Fruit fly (Drosophila melanogaster) whole organism, embryonic: ENCODE results near the gene CG42579.

Experiments used
- Abd-B ChIP-seq: fragments of 200-800 bp; sonication (Bioruptor generic); optimal IDR thresholded peaks from 2 replicates; lab custom pipeline; 2018; ENCODE audit warnings: missing biosample characterization, mild to moderate bottlenecking, missing genetic modification characterization, moderate library complexity
- Awh ChIP-seq: fragments of 200-800 bp; sonication (Bioruptor generic); IDR thresholded peaks from 2 replicates; pipeline ENCODE4, ENCODE4 v1.3.6; 2022; ENCODE audit warnings: missing biosample characterization, missing genetic modification characterization
- Bdp1 ChIP-seq: fragments of 200-800 bp; sonication (Bioruptor generic); optimal IDR thresholded peaks from 3 replicates; lab custom pipeline; 2016; ENCODE audit warnings: missing biosample characterization, missing genetic modification characterization
- Blimp-1 ChIP-seq: fragments of 200-800 bp; sonication (Bioruptor generic); optimal IDR thresholded peaks from 3 replicates; lab custom pipeline; 2018; ENCODE audit warnings: missing biosample characterization, missing genetic modification characterization, mild to moderate bottlenecking, moderate library complexity, missing genetic modification reagents
- CG10366 ChIP-seq: fragments of 200-800 bp; sonication (Bioruptor generic); IDR thresholded peaks from 2 replicates; pipeline ENCODE4 v1.3.6; 2022; ENCODE audit warnings: missing biosample characterization, missing genetic modification characterization
- CG13775 ChIP-seq: fragments of 200-800 bp; sonication (Bioruptor generic); optimal IDR thresholded peaks from 3 replicates; lab custom pipeline; 2017; ENCODE audit warnings: missing biosample characterization, mild to moderate bottlenecking, missing genetic modification characterization
- CG17361 ChIP-seq: fragments of 200-800 bp; sonication (Bioruptor generic); IDR thresholded peaks from 3 replicates; pipeline ENCODE4 v1.3.6; 2022; ENCODE audit warnings: missing biosample characterization, missing genetic modification characterization
- CG17612 ChIP-seq: fragments of 200-800 bp; sonication (Bioruptor generic); IDR thresholded peaks from 2 replicates; pipeline ENCODE4 v1.3.6; 2022; ENCODE audit warnings: missing biosample characterization, missing genetic modification characterization
- CG1792 ChIP-seq: fragments of 200-800 bp; sonication (Bioruptor generic); optimal IDR thresholded peaks from 2 replicates; lab custom pipeline; 2016; ENCODE audit warnings: missing biosample characterization, missing genetic modification characterization
- CG2120 ChIP-seq: fragments of 200-800 bp; sonication (Bioruptor generic); optimal IDR thresholded peaks from 3 replicates; lab custom pipeline; 2016; ENCODE audit warnings: missing biosample characterization, missing genetic modification characterization
- CG2199 ChIP-seq: fragments of 200-800 bp; sonication (Bioruptor generic); IDR thresholded peaks from 3 replicates; pipeline ENCODE4 v1.3.6; 2022; ENCODE audit warnings: missing biosample characterization, missing genetic modification characterization
- CG31388 ChIP-seq: fragments of 200-800 bp; sonication (Bioruptor generic); optimal IDR thresholded peaks from 2 replicates; lab custom pipeline; 2016; ENCODE audit warnings: missing biosample characterization, missing genetic modification characterization
- CG34224 ChIP-seq: fragments of 200-800 bp; sonication (Bioruptor generic); IDR thresholded peaks from 3 replicates; pipeline ENCODE4 v1.3.6; 2022; ENCODE audit warnings: missing biosample characterization, missing genetic modification characterization; ENCODE audit not compliant: partially characterized antibody
- CG34422 ChIP-seq: fragments of 200-800 bp; sonication (Bioruptor generic); IDR thresholded peaks from 3 replicates; pipeline ENCODE4 v1.3.6; 2022; ENCODE audit warnings: missing biosample characterization, missing genetic modification characterization
- CG43689 ChIP-seq: fragments of 200-800 bp; sonication (Bioruptor generic); IDR thresholded peaks from 2 replicates; pipeline ENCODE4 v1.3.6; 2022; ENCODE audit warnings: missing biosample characterization, missing genetic modification characterization
- CG7839 ChIP-seq: fragments of 200-800 bp; sonication (Bioruptor generic); optimal IDR thresholded peaks from 3 replicates; lab custom pipeline; 2018; ENCODE audit warnings: missing biosample characterization, mild to moderate bottlenecking, missing genetic modification characterization, moderate library complexity
- CG7928 ChIP-seq: fragments of 200-800 bp; sonication (Bioruptor generic); optimal IDR thresholded peaks from 2 replicates; lab custom pipeline; 2017; ENCODE audit warnings: missing biosample characterization, mild to moderate bottlenecking, missing genetic modification characterization
- CG8924 ChIP-seq: fragments of 200-800 bp; optimal IDR thresholded peaks from 3 replicates; lab custom pipeline; 2019; ENCODE audit warnings: missing biosample characterization, mild to moderate bottlenecking, missing genetic modification characterization, moderate library complexity
- CG8944 ChIP-seq: fragments of 200-800 bp; sonication (Bioruptor generic); optimal IDR thresholded peaks from 3 replicates; lab custom pipeline; 2016; ENCODE audit warnings: missing biosample characterization, missing genetic modification characterization
- CG9797 ChIP-seq: fragments of 200-800 bp; sonication (Bioruptor generic); optimal IDR thresholded peaks from 3 replicates; lab custom pipeline; 2018; ENCODE audit warnings: missing biosample characterization, mild to moderate bottlenecking, missing genetic modification characterization
- Camta ChIP-seq: fragments of 200-800 bp; sonication (Bioruptor generic); optimal IDR thresholded peaks from 2 replicates; lab custom pipeline; 2016; ENCODE audit warnings: missing biosample characterization, missing genetic modification characterization
- CoRest ChIP-seq: fragments of 200-800 bp; sonication (Bioruptor generic); optimal IDR thresholded peaks from 3 replicates; lab custom pipeline; 2018; ENCODE audit warnings: missing biosample characterization, mild to moderate bottlenecking, missing genetic modification characterization, moderate library complexity
- Dref ChIP-seq: fragments of 200-800 bp; sonication (Bioruptor generic); IDR thresholded peaks from 2 replicates; pipeline ENCODE4 v1.3.6; 2022; ENCODE audit warnings: missing biosample characterization, missing genetic modification characterization
- Elba2 ChIP-seq: fragments of 200-800 bp; sonication (Bioruptor generic); optimal IDR thresholded peaks from 3 replicates; lab custom pipeline; 2016; ENCODE audit warnings: missing biosample characterization, missing genetic modification characterization
- Ets65A ChIP-seq: fragments of 200-800 bp; sonication (Bioruptor generic); peaks from one replicate; lab custom pipeline; 2016; ENCODE audit warnings: missing biosample characterization, missing genetic modification characterization
- HmgZ ChIP-seq: fragments of 200-800 bp; sonication (Bioruptor generic); optimal IDR thresholded peaks from 2 replicates; lab custom pipeline; 2018; ENCODE audit warnings: missing biosample characterization, mild to moderate bottlenecking, missing genetic modification characterization
- Jarid2 ChIP-seq: fragments of 200-800 bp; sonication (Bioruptor generic); optimal IDR thresholded peaks from 3 replicates; lab custom pipeline; 2017; ENCODE audit warnings: mild to moderate bottlenecking, missing biosample characterization, missing genetic modification reagents, missing genetic modification characterization
- Neu2 ChIP-seq: fragments of 200-800 bp; sonication (Bioruptor generic); optimal IDR thresholded peaks from 3 replicates; lab custom pipeline; 2016; ENCODE audit warnings: missing biosample characterization, missing genetic modification characterization, borderline replicate concordance
- amos ChIP-seq: fragments of 200-800 bp; sonication (Bioruptor generic); IDR thresholded peaks from 2 replicates; pipeline ENCODE4 v1.3.6; 2022; ENCODE audit warnings: missing biosample characterization, missing genetic modification characterization; ENCODE audit not compliant: partially characterized antibody
- bab2 ChIP-seq: fragments of 200-800 bp; sonication (Bioruptor generic); optimal IDR thresholded peaks from 2 replicates; lab custom pipeline; 2016; ENCODE audit warnings: missing biosample characterization, missing genetic modification characterization
- bowl ChIP-seq: fragments of 200-800 bp; sonication (Bioruptor generic); IDR thresholded peaks from 2 replicates; pipeline ENCODE4 v1.3.6; 2022; ENCODE audit warnings: missing biosample characterization, missing genetic modification characterization
- caup ChIP-seq: fragments of 200-800 bp; sonication (Bioruptor generic); optimal IDR thresholded peaks from 3 replicates; lab custom pipeline; 2017; ENCODE audit warnings: missing biosample characterization, mild to moderate bottlenecking, missing genetic modification characterization, moderate library complexity; ENCODE audit not compliant: severe bottlenecking
- chinmo ChIP-seq: fragments of 200-800 bp; sonication (Bioruptor generic); IDR thresholded peaks from 4 replicates; pipeline ENCODE4 v1.3.6; 2022; ENCODE audit warnings: missing biosample characterization, missing genetic modification characterization; ENCODE audit not compliant: partially characterized antibody
- dm ChIP-seq: fragments of 200-800 bp; sonication (Bioruptor generic); optimal IDR thresholded peaks from 3 replicates; lab custom pipeline; 2016; ENCODE audit warnings: missing biosample characterization, missing genetic modification characterization
- dmrt11E ChIP-seq: fragments of 200-800 bp; sonication (Bioruptor generic); optimal IDR thresholded peaks from 3 replicates; lab custom pipeline; 2018; ENCODE audit warnings: missing biosample characterization, mild to moderate bottlenecking, missing genetic modification characterization, moderate library complexity
- dmrt99B ChIP-seq: fragments of 200-800 bp; sonication (Bioruptor generic); optimal IDR thresholded peaks from 2 replicates; lab custom pipeline; 2018; ENCODE audit warnings: missing biosample characterization, mild to moderate bottlenecking, missing genetic modification characterization, moderate library complexity
- fd3F ChIP-seq: fragments of 200-800 bp; sonication (Bioruptor generic); optimal IDR thresholded peaks from 2 replicates; lab custom pipeline; 2018; ENCODE audit warnings: missing biosample characterization, mild to moderate bottlenecking, missing genetic modification characterization, moderate library complexity
- gcm2 ChIP-seq: fragments of 200-800 bp; sonication (Bioruptor generic); optimal IDR thresholded peaks from 2 replicates; lab custom pipeline; 2016; ENCODE audit warnings: missing biosample characterization, missing genetic modification characterization
- grau ChIP-seq: fragments of 200-800 bp; optimal IDR thresholded peaks from 3 replicates; lab custom pipeline; 2019; ENCODE audit warnings: missing biosample characterization, mild to moderate bottlenecking, missing genetic modification characterization, moderate library complexity
- ind ChIP-seq: fragments of 200-800 bp; sonication (Bioruptor generic); optimal IDR thresholded peaks from 3 replicates; lab custom pipeline; 2016; ENCODE audit warnings: missing biosample characterization, missing genetic modification characterization
- inv ChIP-seq: fragments of 200-800 bp; sonication (Bioruptor generic); IDR thresholded peaks from 2 replicates; pipeline ENCODE4 v1.3.6; 2022; ENCODE audit warnings: missing biosample characterization, missing genetic modification characterization; ENCODE audit not compliant: partially characterized antibody
- otp ChIP-seq: fragments of 200-800 bp; sonication (Bioruptor generic); IDR thresholded peaks from 3 replicates; pipeline ENCODE4, ENCODE4 v1.3.6; 2022; ENCODE audit warnings: missing biosample characterization, missing genetic modification characterization
- pan ChIP-seq, 4 experiments: fragments of >200 bp in 3 of 4; fragments of 200-800 bp in 1 of 4; sonication (Bioruptor generic) in 1 of 4; optimal IDR thresholded peaks in 3 of 4; IDR thresholded peaks in 1 of 4; 2 replicates each; pipeline versions ENCODE4 v1.3.6 to Lab custom; 2017 to 2022; ENCODE audit warnings: missing biosample characterization in 2 of 4, missing genetic modification characterization in 2 of 4, mixed read lengths in 1 of 4
- pho ChIP-seq: fragments of 200-800 bp; sonication (Bioruptor generic); optimal IDR thresholded peaks from 2 replicates; lab custom pipeline; 2016; ENCODE audit warnings: missing biosample characterization, missing genetic modification characterization
- psq ChIP-seq: fragments of 200-800 bp; sonication (Bioruptor generic); optimal IDR thresholded peaks from 2 replicates; lab custom pipeline; 2017; ENCODE audit warnings: missing biosample characterization, missing genetic modification characterization
- repo ChIP-seq: fragments of 200-800 bp; sonication (Bioruptor generic); optimal IDR thresholded peaks from 2 replicates; lab custom pipeline; 2016; ENCODE audit warnings: missing biosample characterization, missing genetic modification characterization
- row ChIP-seq: fragments of 200-800 bp; sonication (Bioruptor generic); IDR thresholded peaks from 3 replicates; pipeline ENCODE4 v1.3.6; 2022; ENCODE audit warnings: missing biosample characterization, missing genetic modification characterization
- sr ChIP-seq: fragments of 200-800 bp; sonication (Bioruptor generic); IDR thresholded peaks from 3 replicates; pipeline ENCODE4 v1.3.6; 2022; ENCODE audit warnings: missing biosample characterization, missing genetic modification characterization
- stwl ChIP-seq: fragments of 200-800 bp; sonication (Bioruptor generic); optimal IDR thresholded peaks from 3 replicates; lab custom pipeline; 2018; ENCODE audit warnings: missing biosample characterization, mild to moderate bottlenecking, missing genetic modification characterization, moderate library complexity
- tgo ChIP-seq: fragments of 200-800 bp; sonication (Bioruptor generic); IDR thresholded peaks from 3 replicates; pipeline ENCODE4 v1.3.6; 2022; ENCODE audit warnings: missing biosample characterization, missing genetic modification characterization

The CG42579 gene

DNA sequence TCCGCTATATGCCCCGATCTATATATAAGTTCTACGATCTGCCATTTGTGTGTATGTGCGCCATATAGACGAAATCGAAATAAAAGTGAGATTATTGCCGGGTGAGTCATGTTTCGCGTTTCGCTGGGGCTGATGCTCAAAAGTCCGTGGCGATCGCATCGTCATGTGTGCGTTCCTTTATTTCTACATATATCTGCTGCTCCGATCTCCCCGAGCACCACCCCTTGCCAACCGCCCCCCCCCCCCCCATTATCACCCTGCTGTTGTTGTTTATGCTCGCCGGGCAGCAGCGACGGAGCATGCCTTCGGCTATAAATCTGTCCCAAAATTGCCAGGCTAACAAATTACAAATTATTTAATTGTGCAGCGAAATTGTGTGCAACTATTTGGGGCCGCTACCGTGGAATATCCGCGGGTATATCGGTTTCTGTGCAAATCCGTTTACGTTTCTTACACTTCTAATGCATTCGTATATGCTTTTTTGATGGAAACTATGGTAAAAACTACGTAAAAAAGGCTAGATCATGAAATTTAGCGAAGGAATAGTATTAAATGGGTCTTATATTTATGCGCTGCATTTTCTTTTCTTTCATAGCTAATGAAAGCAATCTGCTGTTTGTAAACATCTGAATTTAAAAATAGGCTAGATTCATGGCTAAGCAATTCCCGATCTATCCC lies 7.6 kb upstream of the CG42579 start (continued):
- TF ChIP-seq CG2120 (GFP tag; lab: Kevin White, UChicago) (no peak), sr (GFP tag; lab: Robert Waterston, UW) (no peak), ind (GFP tag; lab: Kevin White, UChicago) (no peak), CG1792 (GFP tag; lab: Kevin White, UChicago) (no peak), dmrt99B (no peak), Awh (no peak), CG10366 (GFP tag; lab: Robert Waterston, UW) (no peak; the same call in 1 of the 2 replicates), CG43689 (GFP tag; lab: Robert Waterston, UW) (no peak), CG7839 (no peak), Abd-B (GFP tag; lab: Kevin White, UChicago) (no peak), amos (GFP tag; lab: Robert Waterston, UW) (no peak), CG34422 (GFP tag; lab: Robert Waterston, UW) (no peak), psq (GFP tag; lab: Kevin White, UChicago) (no peak), CG9797 (GFP tag; lab: Kevin White, UChicago) (no peak), Jarid2 (no peak), tgo (GFP tag; lab: Robert Waterston, UW) (no peak), Bdp1 (no peak), CG17361 (no peak), gcm2 (GFP tag; lab: Kevin White, UChicago) (no peak), CoRest (tag; lab: Kevin White, UChicago) (peak; percentile 16), Neu2 (GFP tag; lab: Kevin White, UChicago) (no peak), bab2 (GFP tag; lab: Kevin White, UChicago) (no peak), bowl (GFP tag; lab: Robert Waterston, UW) (no peak), CG8924 (tag; lab: Kevin White, UChicago) (no peak), inv (GFP tag; lab: Robert Waterston, UW) (no peak), CG17612 (no peak), Elba2 (GFP tag; lab: Kevin White, UChicago) (no peak), otp (no peak), CG31388 (GFP tag; lab: Kevin White, UChicago) (no peak), pan (optimal IDR thresholded peaks at IDR 0.05; lab: Kevin White, UChicago) (no peak), pan (GFP tag; optimal IDR thresholded peaks at IDR 0.05 in 1 of 2, IDR thresholded peaks at IDR 0.05 in 1 of 2) (peak in 1 of 2 experiments; percentile 39), CG8944 (GFP tag; lab: Kevin White, UChicago) (no peak), fd3F (GFP tag; lab: Kevin White, UChicago) (no peak), CG7928 (GFP tag; lab: Kevin White, UChicago) (no peak), Camta (no peak), row (GFP tag; lab: Robert Waterston, UW) (peak; percentile 44; the same call in 2 of the 3 replicates), caup (GFP tag; lab: Kevin White, UChicago) (no peak), CG2199 (no peak), repo (GFP tag; lab: Kevin White, UChicago) (no peak), Dref (no peak), dm (no peak), HmgZ (tag; lab: Kevin White, UChicago) (no peak), CG13775 (GFP tag; lab: Kevin White, UChicago) (no peak), Ets65A (GFP tag; lab: Kevin White, UChicago) (no peak), pho (GFP tag; lab: Kevin White, UChicago) (no peak), Blimp-1 (GFP tag; lab: Kevin White, UChicago) (no peak), stwl (tag; lab: Kevin White, UChicago) (no peak), dmrt11E (no peak), chinmo (GFP tag; lab: Robert Waterston, UW) (0 out of 4 replicates have a peak, but pooled peaks have one; percentile 56), grau (tag; lab: Kevin White, UChicago) (peak; percentile 16), CG34224 (no peak)
